Fruit fly (Drosophila melanogaster) ovary, adult (tissue): ENCODE data around the gene CG17075.

Experiments
- CG17801 ChIP-seq: fragments of 200-800 bp; optimal IDR thresholded peaks from 2 replicates; lab custom pipeline; 2019; ENCODE audit warnings: missing biosample characterization, mild to moderate bottlenecking, missing genetic modification characterization, moderate library complexity; ENCODE audit not compliant: partially characterized antibody

CG17075 gene

dm6 chr2L:250507-251215 is 16.6 kb downstream of the CG17075 start, which contains the start of gene kis:
TSS of gene kis (minus strand) at chr2L:250823.
- TF ChIP-seq CG17801: peak; percentile 75

- no peak for TF ChIP-seq CG17801
Measured at dm6 chr2L:249048-249825, 18.1 kb downstream of the CG17075 start.

dm6 chr2L:248592-248991 is 18.7 kb downstream of the CG17075 start:
- TF ChIP-seq CG17801: no peak

dm6 chr2L:247845-248473 is 19.3 kb downstream of the CG17075 start:
- TF ChIP-seq CG17801: no peak

dm6 chr2L:247432-247831 is 19.9 kb downstream of the CG17075 start:
- no peak for TF ChIP-seq CG17801

dm6 chr2L:246656-247340 is 20.5 kb downstream of the CG17075 start:
- TF ChIP-seq CG17801: peak; percentile 79

dm6 chr2L:244559-244958 is 22.7 kb downstream of the CG17075 start:
- no peak for TF ChIP-seq CG17801

- TF ChIP-seq CG17801: no peak
Measured at dm6 chr2L:243819-244218, 23.5 kb downstream of the CG17075 start.

- no peak for TF ChIP-seq CG17801
Measured at dm6 chr2L:243123-243522, 24.2 kb downstream of the CG17075 start.

dm6 chr2L:241415-241814 is 25.9 kb downstream of the CG17075 start:
- TF ChIP-seq CG17801: no peak

dm6 chr2L:240176-240769 is 27.0 kb downstream of the CG17075 start:
- no peak for TF ChIP-seq CG17801

dm6 chr2L:232187-232586 is 35.1 kb downstream of the CG17075 start, which contains the start of gene CG13693:
TSS of gene CG13693 (plus strand) at chr2L:232487.
- no peak for TF ChIP-seq CG17801

dm6 chr2L:228246-228645 is 39.1 kb downstream of the CG17075 start:
- no peak for TF ChIP-seq CG17801

- no peak for TF ChIP-seq CG17801
Measured at dm6 chr2L:225386-225682, 42.0 kb downstream of the CG17075 start.

- no peak for TF ChIP-seq CG17801
Measured at dm6 chr2L:224599-225385, 42.5 kb downstream of the CG17075 start.
